Worm (Caenorhabditis elegans) whole organism, mixed stage, embryonic: ENCODE measurements around the gene nspa-9.
A peak's percentile ranks its signal among the peaks of the same experiment; 100 is the strongest.

ENCODE experiments used
- M03D4.4 ChIP-seq: sonication (generic microtip); optimal IDR thresholded peaks from 2 replicates; lab custom pipeline; 2017; ENCODE audit warnings: mild to moderate bottlenecking, missing genetic modification characterization, missing compliant biosample characterization
- bed-3 ChIP-seq: fragments of 200-800 bp; sonication (Bioruptor generic); optimal IDR thresholded peaks from 3 replicates; lab custom pipeline; 2018; ENCODE audit warnings: mild to moderate bottlenecking, missing genetic modification characterization, moderate library complexity, missing compliant biosample characterization
- blmp-1 ChIP-seq: fragments of 150-350 bp; optimal IDR thresholded peaks from 2 replicates; lab custom pipeline; 2014; ENCODE audit warnings: missing biosample characterization, missing genetic modification characterization
- ceh-39 ChIP-seq: fragments of 150-350 bp; optimal IDR thresholded peaks from 2 replicates; lab custom pipeline; 2014; ENCODE audit warnings: missing biosample characterization, missing genetic modification characterization
- ceh-43 ChIP-seq: fragments of 200-800 bp; sonication (Bioruptor generic); optimal IDR thresholded peaks from 2 replicates; lab custom pipeline; 2018; ENCODE audit warnings: mild to moderate bottlenecking, missing genetic modification characterization, moderate library complexity, missing compliant biosample characterization
- ceh-83 ChIP-seq: fragments of 200-800 bp; sonication (Bioruptor generic); optimal IDR thresholded peaks from 2 replicates; lab custom pipeline; 2018; ENCODE audit warnings: mild to moderate bottlenecking, missing genetic modification characterization, missing compliant biosample characterization
- ces-1 ChIP-seq: fragments of 150-350 bp; optimal IDR thresholded peaks from 2 replicates; lab custom pipeline; 2014; ENCODE audit warnings: missing biosample characterization, missing genetic modification reagents, missing genetic modification characterization
- cnd-1 ChIP-seq: fragments of 200-800 bp; sonication (Bioruptor generic); optimal IDR thresholded peaks from 2 replicates; lab custom pipeline; 2018; ENCODE audit warnings: mild to moderate bottlenecking, missing genetic modification characterization, missing compliant biosample characterization
- drap-1 ChIP-seq: fragments of 200-800 bp; sonication (Bioruptor generic); optimal IDR thresholded peaks from 3 replicates; lab custom pipeline; 2018; ENCODE audit warnings: mild to moderate bottlenecking, missing genetic modification characterization, missing compliant biosample characterization
- elt-1 ChIP-seq: sonication (generic microtip); optimal IDR thresholded peaks from 2 replicates; lab custom pipeline; 2017; ENCODE audit warnings: missing genetic modification characterization, mild to moderate bottlenecking, missing compliant biosample characterization, antibody characterized with exemption, moderate library complexity, borderline replicate concordance; ENCODE audit not compliant: insufficient read depth
- elt-3 ChIP-seq: fragments of 150-350 bp; optimal IDR thresholded peaks from 2 replicates; lab custom pipeline; 2014; ENCODE audit warnings: missing biosample characterization, missing genetic modification characterization
- flh-1 ChIP-seq: fragments of 200-800 bp; sonication (Bioruptor generic); optimal IDR thresholded peaks from 2 replicates; lab custom pipeline; 2018; ENCODE audit warnings: mild to moderate bottlenecking, missing genetic modification characterization, moderate library complexity, missing compliant biosample characterization
- ham-2 ChIP-seq: fragments of 200-800 bp; sonication (Bioruptor generic); optimal IDR thresholded peaks from 2 replicates; lab custom pipeline; 2018; ENCODE audit warnings: mild to moderate bottlenecking, missing genetic modification characterization, missing compliant biosample characterization
- hlh-1 ChIP-seq: fragments of 150-350 bp; optimal IDR thresholded peaks from 2 replicates; lab custom pipeline; 2014; ENCODE audit warnings: missing biosample characterization, missing genetic modification reagents, missing genetic modification characterization
- lin-13 ChIP-seq: fragments of 150-350 bp; optimal IDR thresholded peaks from 2 replicates; lab custom pipeline; 2014; ENCODE audit warnings: missing biosample characterization, missing genetic modification characterization
- lin-32 ChIP-seq: fragments of 200-800 bp; sonication (Bioruptor generic); optimal IDR thresholded peaks from 2 replicates; lab custom pipeline; 2018; ENCODE audit warnings: mild to moderate bottlenecking, missing genetic modification characterization, missing compliant biosample characterization
- lsy-2 ChIP-seq: fragments of 150-350 bp; optimal IDR thresholded peaks from 2 replicates; lab custom pipeline; 2014; ENCODE audit warnings: missing biosample characterization, missing genetic modification characterization
- mab-5 ChIP-seq: fragments of 150-350 bp; optimal IDR thresholded peaks from 2 replicates; lab custom pipeline; 2014; ENCODE audit warnings: missing biosample characterization, missing genetic modification characterization
- mep-1 ChIP-seq: fragments of 150-350 bp; optimal IDR thresholded peaks from 2 replicates; lab custom pipeline; 2017; ENCODE audit warnings: missing biosample characterization, missing genetic modification reagents, missing genetic modification characterization, inconsistent platforms
- mls-2 ChIP-seq: sonication (generic microtip); optimal IDR thresholded peaks from 2 replicates; lab custom pipeline; 2016; ENCODE audit warnings: mild to moderate bottlenecking, missing genetic modification characterization, moderate library complexity, missing compliant biosample characterization
- nhr-12 ChIP-seq: fragments of 150-350 bp; optimal IDR thresholded peaks from 2 replicates; lab custom pipeline; 2014; ENCODE audit warnings: missing biosample characterization, missing genetic modification characterization
- nhr-2 ChIP-seq: fragments of 150-350 bp; optimal IDR thresholded peaks from 2 replicates; lab custom pipeline; 2014; ENCODE audit warnings: missing biosample characterization, missing genetic modification characterization
- nhr-28 ChIP-seq: fragments of 150-350 bp; optimal IDR thresholded peaks from 2 replicates; lab custom pipeline; 2014; ENCODE audit warnings: missing biosample characterization, missing genetic modification characterization
- pha-4 ChIP-seq: fragments of 150-350 bp; optimal IDR thresholded peaks from 2 replicates; lab custom pipeline; 2018; ENCODE audit warnings: missing biosample characterization, missing genetic modification reagents, missing genetic modification characterization
- sem-2 ChIP-seq: fragments of 200-800 bp; sonication (Bioruptor generic); optimal IDR thresholded peaks from 2 replicates; lab custom pipeline; 2018; ENCODE audit warnings: mild to moderate bottlenecking, missing genetic modification characterization, missing compliant biosample characterization
- snpc-4 ChIP-seq: fragments of 150-350 bp; optimal IDR thresholded peaks from 2 replicates; lab custom pipeline; 2014; ENCODE audit warnings: missing biosample characterization, missing genetic modification characterization
- sptf-1 ChIP-seq: sonication (generic microtip); optimal IDR thresholded peaks from 2 replicates; lab custom pipeline; 2017; ENCODE audit warnings: mild to moderate bottlenecking, missing genetic modification characterization, moderate library complexity, missing compliant biosample characterization
- tbx-8 ChIP-seq: fragments of 200-800 bp; sonication (Bioruptor generic); optimal IDR thresholded peaks from 2 replicates; lab custom pipeline; 2018; ENCODE audit warnings: mild to moderate bottlenecking, missing genetic modification characterization, moderate library complexity, missing compliant biosample characterization
- unc-39 ChIP-seq: fragments of 150-350 bp; optimal IDR thresholded peaks from 2 replicates; lab custom pipeline; 2014; ENCODE audit warnings: missing biosample characterization, missing genetic modification characterization
- unc-62 ChIP-seq: fragments of 150-350 bp; optimal IDR thresholded peaks from 2 replicates; lab custom pipeline; 2014; ENCODE audit warnings: missing biosample characterization, missing genetic modification reagents, missing genetic modification characterization
- zip-8 ChIP-seq: fragments of 150-350 bp; optimal IDR thresholded peaks from 2 replicates; lab custom pipeline; 2014; ENCODE audit warnings: missing biosample characterization, missing genetic modification characterization
- ztf-11 ChIP-seq: fragments of 150-350 bp; optimal IDR thresholded peaks from 2 replicates; lab custom pipeline; 2014; ENCODE audit warnings: missing biosample characterization, missing genetic modification characterization

The nspa-9 gene

ce11 chrX:11758809-11759208, 20.0 kb downstream of the nspa-9 start, which contains the start of gene lact-7:
TSS of gene lact-7 (plus strand) at chrX:11759109.
- TF ChIP-seq cnd-1 (tag; lab: Kevin White, UChicago) = no peak
- no peak for TF ChIP-seq tbx-8 (GFP tag; lab: Kevin White, UChicago)
- no peak for TF ChIP-seq nhr-28
- no peak for TF ChIP-seq mls-2 (tag; lab: Kevin White, UChicago)
- TF ChIP-seq drap-1 (GFP tag; lab: Kevin White, UChicago) = no peak
- no peak for TF ChIP-seq mep-1 (tag; lab: Kevin White, UChicago)
- TF ChIP-seq bed-3 (GFP tag; lab: Kevin White, UChicago) = no peak
- TF ChIP-seq elt-1 = no peak
- no peak for TF ChIP-seq mab-5
- TF ChIP-seq snpc-4 = no peak
- TF ChIP-seq zip-8 (tag; lab: Kevin White, UChicago) = no peak
- no peak for TF ChIP-seq elt-3
- no peak for TF ChIP-seq ces-1 (GFP tag; lab: Kevin White, UChicago)
- TF ChIP-seq, all 35 proteins: peak for 0

- TF ChIP-seq mab-5 (no peak), lin-32 (GFP tag; lab: Kevin White, UChicago) (peak; percentile 20)
- TF ChIP-seq, all 35 proteins: peak for 1
Observed at ce11 chrX:11765860-11766259, 27.0 kb downstream of the nspa-9 start.

- TF ChIP-seq ceh-39 (tag; lab: Kevin White, UChicago) (no peak), nhr-12 (tag; lab: Kevin White, UChicago) (no peak), M03D4.4 (tag; lab: Kevin White, UChicago) (no peak), flh-1 (GFP tag; lab: Kevin White, UChicago) (no peak), mab-5 (no peak), blmp-1 (tag; lab: Kevin White, UChicago) (no peak), ceh-83 (GFP tag; lab: Kevin White, UChicago) (no peak), zip-8 (tag; lab: Kevin White, UChicago) (no peak), lin-32 (GFP tag; lab: Kevin White, UChicago) (no peak), ces-1 (GFP tag; lab: Kevin White, UChicago) (no peak), ham-2 (GFP tag; lab: Kevin White, UChicago) (no peak), lsy-2 (tag; lab: Kevin White, UChicago) (no peak), cnd-1 (tag; lab: Kevin White, UChicago) (no peak)
Observed at ce11 chrX:11766432-11766831, 27.6 kb downstream of the nspa-9 start.

- TF ChIP-seq drap-1 (GFP tag; lab: Kevin White, UChicago) (no peak), sem-2 (GFP tag; lab: Kevin White, UChicago) (no peak), snpc-4 (no peak), sptf-1 (tag; lab: Kevin White, UChicago) (no peak), ceh-39 (tag; lab: Kevin White, UChicago) (no peak), flh-1 (GFP tag; lab: Kevin White, UChicago) (no peak), bed-3 (GFP tag; lab: Kevin White, UChicago) (no peak), unc-39 (tag; lab: Kevin White, UChicago) (no peak), hlh-1 (tag; lab: Kevin White, UChicago) (no peak), ceh-43 (GFP tag; lab: Kevin White, UChicago) (no peak)
Observed at ce11 chrX:11769278-11769677, 30.4 kb downstream of the nspa-9 start, which contains the start of gene ttx-3. TSS of gene ttx-3 (minus strand) at chrX:11769378.

- no peak for TF ChIP-seq elt-1
- TF ChIP-seq pha-4 = no peak
- no peak for TF ChIP-seq unc-39 (tag; lab: Kevin White, UChicago)
- no peak for TF ChIP-seq ceh-83 (GFP tag; lab: Kevin White, UChicago)
- no peak for TF ChIP-seq ham-2 (GFP tag; lab: Kevin White, UChicago)
- TF ChIP-seq flh-1 (GFP tag; lab: Kevin White, UChicago) = no peak
- no peak for TF ChIP-seq M03D4.4 (tag; lab: Kevin White, UChicago)
- TF ChIP-seq nhr-2 (tag; lab: Kevin White, UChicago) = no peak
- no peak for TF ChIP-seq ztf-11 (tag; lab: Kevin White, UChicago)
- no peak for TF ChIP-seq lin-13
- TF ChIP-seq nhr-28 = no peak
- TF ChIP-seq bed-3 (GFP tag; lab: Kevin White, UChicago) = no peak
- no peak for TF ChIP-seq mab-5
- TF ChIP-seq unc-62 (GFP tag; lab: Kevin White, UChicago) = no peak
- TF ChIP-seq tbx-8 (GFP tag; lab: Kevin White, UChicago) = no peak
Observed at ce11 chrX:11784230-11784629, 45.4 kb downstream of the nspa-9 start, which contains the start of gene Y102F5A.1. TSS of gene Y102F5A.1 (minus strand) at chrX:11784330.
